Fruit fly (Drosophila melanogaster) whole organism, embryonic: ENCODE results near the gene CG14329.

Experiments
- Abd-B ChIP-seq: fragments of 200-800 bp; sonication (Bioruptor generic); optimal IDR thresholded peaks from 2 replicates; lab custom pipeline; 2018; ENCODE audit warnings: missing biosample characterization, mild to moderate bottlenecking, missing genetic modification characterization, moderate library complexity
- CG10979 ChIP-seq: fragments of 200-800 bp; sonication (Bioruptor generic); optimal IDR thresholded peaks from 2 replicates; lab custom pipeline; 2018; ENCODE audit warnings: missing biosample characterization, mild to moderate bottlenecking, missing genetic modification characterization, moderate library complexity
- CG12155 ChIP-seq: fragments of 200-800 bp; sonication (Bioruptor generic); optimal IDR thresholded peaks from 3 replicates; lab custom pipeline; 2016; ENCODE audit warnings: missing biosample characterization, missing genetic modification characterization
- CG12391 ChIP-seq: fragments of 200-800 bp; sonication (Bioruptor generic); optimal IDR thresholded peaks from 3 replicates; lab custom pipeline; 2018; ENCODE audit warnings: missing biosample characterization, mild to moderate bottlenecking, missing genetic modification characterization, moderate library complexity
- CG12659 ChIP-seq: fragments of 200-800 bp; sonication (Bioruptor generic); optimal IDR thresholded peaks from 3 replicates; lab custom pipeline; 2017; ENCODE audit warnings: mild to moderate bottlenecking, missing biosample characterization, missing genetic modification reagents, missing genetic modification characterization
- CG1529 ChIP-seq: fragments of 200-800 bp; sonication (Bioruptor generic); optimal IDR thresholded peaks from 3 replicates; lab custom pipeline; 2018; ENCODE audit warnings: missing biosample characterization, missing genetic modification characterization
- CG1647 ChIP-seq: fragments of 200-800 bp; sonication (Bioruptor generic); optimal IDR thresholded peaks from 3 replicates; lab custom pipeline; 2016; ENCODE audit warnings: missing biosample characterization, missing genetic modification characterization
- CG18011 ChIP-seq: fragments of 200-800 bp; sonication (Bioruptor generic); optimal IDR thresholded peaks from 2 replicates; lab custom pipeline; 2017; ENCODE audit warnings: missing biosample characterization, missing genetic modification characterization, mild to moderate bottlenecking, moderate library complexity, missing genotype
- CG18262 ChIP-seq: fragments of 200-800 bp; optimal IDR thresholded peaks from 3 replicates; lab custom pipeline; 2019; ENCODE audit warnings: missing biosample characterization, mild to moderate bottlenecking, missing genetic modification characterization, moderate library complexity
- CG3726 ChIP-seq: fragments of 200-800 bp; sonication (Bioruptor generic); IDR thresholded peaks from 3 replicates; pipeline ENCODE4, ENCODE4 v1.3.6; 2022; ENCODE audit warnings: missing biosample characterization, missing genetic modification characterization
- CG4617 ChIP-seq: fragments of 200-800 bp; sonication (Bioruptor generic); optimal IDR thresholded peaks from 3 replicates; lab custom pipeline; 2016; ENCODE audit warnings: missing biosample characterization, missing genetic modification characterization, borderline replicate concordance
- CG6791 ChIP-seq: fragments of 200-800 bp; sonication (Bioruptor generic); IDR thresholded peaks from 3 replicates; pipeline ENCODE4 v1.3.6; 2022; ENCODE audit warnings: missing biosample characterization, missing genetic modification characterization; ENCODE audit not compliant: partially characterized antibody
- CG7987 ChIP-seq: fragments of 200-800 bp; sonication (Bioruptor generic); optimal IDR thresholded peaks from 2 replicates; lab custom pipeline; 2018; ENCODE audit warnings: missing biosample characterization, mild to moderate bottlenecking, missing genetic modification characterization, moderate library complexity
- CG9797 ChIP-seq: fragments of 200-800 bp; sonication (Bioruptor generic); optimal IDR thresholded peaks from 3 replicates; lab custom pipeline; 2018; ENCODE audit warnings: missing biosample characterization, mild to moderate bottlenecking, missing genetic modification characterization
- CoRest ChIP-seq: fragments of 200-800 bp; sonication (Bioruptor generic); optimal IDR thresholded peaks from 3 replicates; lab custom pipeline; 2018; ENCODE audit warnings: missing biosample characterization, mild to moderate bottlenecking, missing genetic modification characterization, moderate library complexity
- D19A ChIP-seq: fragments of 200-800 bp; optimal IDR thresholded peaks from 3 replicates; lab custom pipeline; 2019; ENCODE audit warnings: missing biosample characterization, mild to moderate bottlenecking, missing genetic modification characterization, moderate library complexity
- Dll ChIP-seq: fragments of 200-800 bp; sonication (Bioruptor generic); IDR thresholded peaks from 4 replicates; pipeline ENCODE4 v1.3.6; 2022; ENCODE audit warnings: missing biosample characterization, missing genetic modification characterization; ENCODE audit not compliant: partially characterized antibody
- Ets97D ChIP-seq: fragments of 200-800 bp; sonication (Bioruptor generic); optimal IDR thresholded peaks from 3 replicates; lab custom pipeline; 2016; ENCODE audit warnings: missing biosample characterization, missing genetic modification characterization
- Hmr ChIP-seq: fragments of 200-800 bp; sonication (Bioruptor generic); optimal IDR thresholded peaks from 3 replicates; lab custom pipeline; 2017; ENCODE audit warnings: mild to moderate bottlenecking, missing biosample characterization, missing genetic modification reagents, missing genetic modification characterization
- Med ChIP-seq: fragments of 200-800 bp; sonication (Bioruptor generic); peaks from one replicate; lab custom pipeline; 2016; ENCODE audit warnings: missing biosample characterization, missing genetic modification characterization, mild to moderate bottlenecking, inconsistent platforms, moderate library complexity
- Myb ChIP-seq: fragments of 200-800 bp; sonication (Bioruptor generic); optimal IDR thresholded peaks from 2 replicates; lab custom pipeline; 2016; ENCODE audit warnings: missing biosample characterization, missing genetic modification characterization
- Nf-YB ChIP-seq: fragments of 200-800 bp; sonication (Bioruptor generic); optimal IDR thresholded peaks from 3 replicates; lab custom pipeline; 2019; ENCODE audit warnings: missing biosample characterization, mild to moderate bottlenecking, missing genetic modification characterization, moderate library complexity
- bcd ChIP-seq: fragments of 200-800 bp; sonication (Bioruptor generic); optimal IDR thresholded peaks from 2 replicates; lab custom pipeline; 2017; ENCODE audit warnings: missing biosample characterization, mild to moderate bottlenecking, missing genetic modification characterization
- crp ChIP-seq, 2 experiments: fragments of 200-800 bp; sonication (Bioruptor generic); optimal IDR thresholded peaks; 2 replicates in 1 of 2; 3 replicates in 1 of 2; lab custom pipeline; 2017; ENCODE audit warnings: missing biosample characterization in 2 of 2, missing genetic modification characterization in 2 of 2, mild to moderate bottlenecking in 1 of 2, moderate library complexity in 1 of 2
- esg ChIP-seq: fragments of 200-800 bp; sonication (Bioruptor generic); conservative IDR thresholded peaks from 2 replicates; pipeline ENCODE4 v1.3.6; 2022; ENCODE audit warnings: missing biosample characterization, missing genetic modification characterization
- ewg ChIP-seq: fragments of 200-800 bp; sonication (Bioruptor generic); optimal IDR thresholded peaks from 3 replicates; lab custom pipeline; 2017; ENCODE audit warnings: mild to moderate bottlenecking, missing biosample characterization, missing genetic modification reagents, missing genetic modification characterization
- exex ChIP-seq: fragments of 200-800 bp; sonication (Bioruptor generic); optimal IDR thresholded peaks from 4 replicates; lab custom pipeline; 2018; ENCODE audit warnings: missing biosample characterization, mild to moderate bottlenecking, missing genetic modification characterization, moderate library complexity
- fd102C ChIP-seq: fragments of 200-800 bp; sonication (Bioruptor generic); optimal IDR thresholded peaks from 2 replicates; lab custom pipeline; 2018; ENCODE audit warnings: missing biosample characterization, mild to moderate bottlenecking, missing genetic modification characterization, moderate library complexity
- fd64A ChIP-seq: fragments of 200-800 bp; sonication (Bioruptor generic); optimal IDR thresholded peaks from 3 replicates; lab custom pipeline; 2018; ENCODE audit warnings: missing biosample characterization, mild to moderate bottlenecking, missing genetic modification characterization
- fd96Cb ChIP-seq: fragments of 200-800 bp; sonication (Bioruptor generic); optimal IDR thresholded peaks from 2 replicates; lab custom pipeline; 2018; ENCODE audit warnings: missing biosample characterization, mild to moderate bottlenecking, missing genetic modification characterization, moderate library complexity
- gcm2 ChIP-seq: fragments of 200-800 bp; sonication (Bioruptor generic); optimal IDR thresholded peaks from 2 replicates; lab custom pipeline; 2016; ENCODE audit warnings: missing biosample characterization, missing genetic modification characterization
- gem ChIP-seq: fragments of 200-800 bp; sonication (Bioruptor generic); optimal IDR thresholded peaks from 2 replicates; lab custom pipeline; 2019; ENCODE audit warnings: missing biosample characterization, mild to moderate bottlenecking, missing genetic modification characterization, moderate library complexity
- h ChIP-seq: fragments of >200 bp; optimal IDR thresholded peaks from 2 replicates; lab custom pipeline; 2017
- lbe ChIP-seq: fragments of 200-800 bp; sonication (Bioruptor generic); optimal IDR thresholded peaks from 2 replicates; lab custom pipeline; 2016; ENCODE audit warnings: missing biosample characterization, mild to moderate bottlenecking, missing genetic modification characterization
- lilli ChIP-seq: fragments of 200-800 bp; sonication (Bioruptor generic); optimal IDR thresholded peaks from 3 replicates; lab custom pipeline; 2016; ENCODE audit warnings: missing biosample characterization, missing genetic modification characterization
- mirr ChIP-seq: fragments of 200-800 bp; sonication (Bioruptor generic); optimal IDR thresholded peaks from 3 replicates; lab custom pipeline; 2018; ENCODE audit warnings: missing biosample characterization, mild to moderate bottlenecking, missing genetic modification characterization
- nerfin-1 ChIP-seq: fragments of 200-800 bp; sonication (Bioruptor generic); optimal IDR thresholded peaks from 3 replicates; lab custom pipeline; 2019; ENCODE audit warnings: missing biosample characterization, mild to moderate bottlenecking, missing genetic modification characterization, moderate library complexity
- pzg ChIP-seq: fragments of 200-800 bp; sonication (Bioruptor generic); optimal IDR thresholded peaks from 3 replicates; lab custom pipeline; 2018; ENCODE audit warnings: missing biosample characterization, mild to moderate bottlenecking, missing genetic modification characterization, moderate library complexity
- ro ChIP-seq: fragments of 200-800 bp; sonication (Bioruptor generic); IDR thresholded peaks from 2 replicates; pipeline ENCODE4 v1.3.6; 2022; ENCODE audit warnings: missing biosample characterization, missing genetic modification characterization
- sima ChIP-seq: fragments of 200-800 bp; sonication (Bioruptor generic); optimal IDR thresholded peaks from 2 replicates; lab custom pipeline; 2016; ENCODE audit warnings: missing biosample characterization, missing genetic modification characterization
- so ChIP-seq: fragments of 200-800 bp; sonication (Bioruptor generic); IDR thresholded peaks from 3 replicates; pipeline ENCODE4 v1.3.6; 2022; ENCODE audit warnings: missing biosample characterization, missing genetic modification characterization
- ssp ChIP-seq: fragments of 200-800 bp; sonication (Bioruptor generic); IDR thresholded peaks from 2 replicates; pipeline ENCODE4 v1.3.6; 2022; ENCODE audit warnings: missing biosample characterization, missing genetic modification characterization
- stwl ChIP-seq: fragments of 200-800 bp; sonication (Bioruptor generic); optimal IDR thresholded peaks from 3 replicates; lab custom pipeline; 2018; ENCODE audit warnings: missing biosample characterization, mild to moderate bottlenecking, missing genetic modification characterization, moderate library complexity
- tio ChIP-seq: fragments of 200-800 bp; sonication (Bioruptor generic); optimal IDR thresholded peaks from 2 replicates; lab custom pipeline; 2017; ENCODE audit warnings: missing biosample characterization, missing genetic modification characterization, inconsistent platforms
- trh ChIP-seq: fragments of 200-800 bp; sonication (Bioruptor generic); optimal IDR thresholded peaks from 2 replicates; lab custom pipeline; 2016; ENCODE audit warnings: missing biosample characterization, missing genetic modification characterization
- ttk ChIP-seq: fragments of 200-800 bp; sonication (Bioruptor generic); IDR thresholded peaks from 2 replicates; pipeline ENCODE4 v2.1.2; 2022; ENCODE audit warnings: missing biosample characterization, missing genetic modification characterization
- tup ChIP-seq: fragments of 200-800 bp; sonication (Bioruptor generic); optimal IDR thresholded peaks from 2 replicates; lab custom pipeline; 2016; ENCODE audit warnings: missing biosample characterization, mild to moderate bottlenecking, missing genetic modification characterization, moderate library complexity
- unc-4 ChIP-seq: fragments of 200-800 bp; sonication (Bioruptor generic); IDR thresholded peaks from 2 replicates; pipeline ENCODE4 v1.3.6; 2022; ENCODE audit warnings: missing biosample characterization, missing genetic modification characterization; ENCODE audit not compliant: partially characterized antibody
- unpg ChIP-seq: fragments of 200-800 bp; sonication (Bioruptor generic); optimal IDR thresholded peaks from 3 replicates; lab custom pipeline; 2018; ENCODE audit warnings: missing biosample characterization, mild to moderate bottlenecking, missing genetic modification characterization, moderate library complexity
- zf30C ChIP-seq: fragments of 200-800 bp; sonication (Bioruptor generic); optimal IDR thresholded peaks from 3 replicates; lab custom pipeline; 2018; ENCODE audit warnings: missing biosample characterization, mild to moderate bottlenecking, missing genetic modification characterization

CG14329 gene

dm6 chr3R:17605872-17606271, 3.3 kb upstream of the CG14329 start, which contains the start of gene sll (continued):
- no peak for TF ChIP-seq tup (GFP tag; lab: Kevin White, UChicago)
- TF ChIP-seq ttk (GFP tag; lab: Robert Waterston, UW), result no peak
- TF ChIP-seq h (lab: Kevin White, UChicago), result no peak
- TF ChIP-seq unc-4 (GFP tag; lab: Robert Waterston, UW), result no peak
- peak; percentile 0 for TF ChIP-seq Ets97D (GFP tag; lab: Kevin White, UChicago)
- TF ChIP-seq so (GFP tag; lab: Robert Waterston, UW), result no peak
- TF ChIP-seq nerfin-1 (tag; lab: Kevin White, UChicago), result no peak
- no peak for TF ChIP-seq Abd-B
- no peak for TF ChIP-seq CG1529 (GFP tag; lab: Kevin White, UChicago)
- TF ChIP-seq bcd (GFP tag; lab: Kevin White, UChicago), result no peak
- no peak for TF ChIP-seq fd64A
- peak; percentile 39 for TF ChIP-seq CG4617 (GFP tag; lab: Kevin White, UChicago)
- no peak for TF ChIP-seq ro (GFP tag; lab: Robert Waterston, UW)
- no peak for TF ChIP-seq fd96Cb (tag; lab: Kevin White, UChicago)
- TF ChIP-seq CG12391 (tag; lab: Kevin White, UChicago), result peak; percentile 9
- no peak for TF ChIP-seq unpg (GFP tag; lab: Kevin White, UChicago)
- TF ChIP-seq pzg (GFP tag; lab: Kevin White, UChicago), result peak; percentile 40
- TF ChIP-seq D19A, result no peak
- no peak for TF ChIP-seq CG18011 (GFP tag; lab: Kevin White, UChicago)
- TF ChIP-seq Hmr (GFP tag; lab: Kevin White, UChicago), result no peak
- peak; percentile 83 for TF ChIP-seq CG12155 (GFP tag; lab: Kevin White, UChicago)
- no peak for TF ChIP-seq ssp (GFP tag; lab: Robert Waterston, UW)
- peak; percentile 51; the same call in 1 of the 3 replicates for TF ChIP-seq CG6791 (GFP tag; lab: Robert Waterston, UW)
- no peak for TF ChIP-seq mirr
- no peak for TF ChIP-seq CG1647 (GFP tag; lab: Kevin White, UChicago)
- TF ChIP-seq Med, result peak; percentile 75
- peak; percentile 11 to 79 for TF ChIP-seq crp (GFP tag; optimal IDR thresholded peaks at IDR 0.05; lab: Kevin White, UChicago)
- TF ChIP-seq CG7987, result no peak
- peak; percentile 51 for TF ChIP-seq stwl
- no peak for TF ChIP-seq esg (GFP tag; lab: Robert Waterston, UW)
- TF ChIP-seq sima (GFP tag; lab: Kevin White, UChicago), result no peak
- peak; percentile 64 for TF ChIP-seq CG9797
- TF ChIP-seq CG3726 (GFP tag; lab: Robert Waterston, UW), result no peak
- peak; percentile 96 for TF ChIP-seq Myb (GFP tag; lab: Kevin White, UChicago)
- TF ChIP-seq CG10979, result peak; percentile 7
- peak; percentile 10 for TF ChIP-seq fd102C (GFP tag; lab: Kevin White, UChicago)
- no peak for TF ChIP-seq exex (tag; lab: Kevin White, UChicago)
- TF ChIP-seq lbe, result no peak
- no peak for TF ChIP-seq ewg (GFP tag; lab: Kevin White, UChicago)
- TF ChIP-seq CG12659 (GFP tag; lab: Kevin White, UChicago), result no peak
- TF ChIP-seq zf30C (GFP tag; lab: Kevin White, UChicago), result no peak
- no peak for TF ChIP-seq trh (GFP tag; lab: Kevin White, UChicago)
- no peak for TF ChIP-seq lilli (GFP tag; lab: Kevin White, UChicago)
- TF ChIP-seq CG18262 (tag; lab: Kevin White, UChicago), result no peak
- TF ChIP-seq CoRest (tag; lab: Kevin White, UChicago), result no peak
- TF ChIP-seq gem (tag; lab: Kevin White, UChicago), result peak; percentile 27
- no peak for TF ChIP-seq gcm2 (GFP tag; lab: Kevin White, UChicago)
- TF ChIP-seq Nf-YB (GFP tag; lab: Kevin White, UChicago), result peak; percentile 28
- peak; percentile 64; the same call in 2 of the 4 replicates for TF ChIP-seq Dll
- TF ChIP-seq tio (GFP tag; lab: Kevin White, UChicago), result no peak
